Worm (Caenorhabditis elegans) whole organism, midembryonic: ENCODE data around the gene txt-13.
A peak's percentile ranks its signal among the peaks of the same experiment; 100 is the strongest.

Experiments used
- T22C8.4 ChIP-seq: fragments of 200-800 bp; sonication (Bioruptor generic); IDR thresholded peaks from 2 replicates; pipeline ENCODE4 v1.3.6; 2022; ENCODE audit warnings: missing genetic modification characterization, missing compliant biosample characterization
- cog-1 ChIP-seq: sonication (generic microtip); optimal IDR thresholded peaks from 2 replicates; lab custom pipeline; 2016; ENCODE audit warnings: missing genetic modification characterization, missing compliant biosample characterization
- flt-1 ChIP-seq: fragments of 200-800 bp; sonication (Bioruptor generic); IDR thresholded peaks from 2 replicates; pipeline ENCODE4 v1.3.6; 2022; ENCODE audit warnings: missing genetic modification characterization, missing compliant biosample characterization
- klf-2 ChIP-seq: fragments of 200-800 bp; sonication (Bioruptor generic); conservative IDR thresholded peaks from 2 replicates; pipeline ENCODE4 v1.3.6; 2022; ENCODE audit warnings: missing genetic modification reagents, missing genetic modification characterization, missing compliant biosample characterization
- med-1 ChIP-seq: sonication (generic microtip); optimal IDR thresholded peaks from 2 replicates; lab custom pipeline; 2017; ENCODE audit warnings: missing genetic modification characterization, mild to moderate bottlenecking, missing compliant biosample characterization, antibody characterized with exemption, missing genetic modification reagents; ENCODE audit not compliant: insufficient read depth
- ref-1 ChIP-seq: fragments of 200-800 bp; sonication (Bioruptor generic); conservative IDR thresholded peaks from 2 replicates; pipeline ENCODE4 v1.3.6; 2022; ENCODE audit warnings: missing genetic modification reagents, missing genetic modification characterization, missing compliant biosample characterization
- tab-1 ChIP-seq: fragments of 200-800 bp; sonication (Bioruptor generic); IDR thresholded peaks from 2 replicates; pipeline ENCODE4 v1.3.6; 2022; ENCODE audit warnings: missing genetic modification characterization, missing compliant biosample characterization
- ztf-23 ChIP-seq: fragments of 200-800 bp; sonication (Bioruptor generic); IDR thresholded peaks from 2 replicates; pipeline ENCODE4 v1.3.6; 2022; ENCODE audit warnings: missing genetic modification reagents, missing genetic modification characterization, missing compliant biosample characterization
- ztf-29 ChIP-seq: fragments of 200-800 bp; sonication (Bioruptor generic); IDR thresholded peaks from 2 replicates; pipeline ENCODE4 v1.3.6; 2022; ENCODE audit warnings: missing genetic modification reagents, missing genetic modification characterization, missing compliant biosample characterization

The txt-13 gene

ce11 chrII:10533985-10534384, 36.4 kb upstream of the txt-13 start:
- TF ChIP-seq ztf-29: no peak
- no peak for TF ChIP-seq med-1 (GFP tag; lab: Kevin White, UChicago)
- no peak for TF ChIP-seq ref-1 (GFP tag; lab: Robert Waterston, UW)
- no peak for TF ChIP-seq cog-1 (tag; lab: Kevin White, UChicago)
- TF ChIP-seq klf-2 (GFP tag; lab: Robert Waterston, UW): no peak
- no peak for TF ChIP-seq tab-1 (GFP tag; lab: Robert Waterston, UW)
- TF ChIP-seq T22C8.4 (GFP tag; lab: Robert Waterston, UW): no peak
- no peak for TF ChIP-seq ztf-23 (GFP tag; lab: Robert Waterston, UW)
- TF ChIP-seq flt-1 (GFP tag; lab: Robert Waterston, UW): no peak

ce11 chrII:10537571-10537970, 32.8 kb upstream of the txt-13 start, which contains the start of gene R166.2:
Gene R166.2 (minus strand): TSS chrII:10537671.
- TF ChIP-seq ref-1 (GFP tag; lab: Robert Waterston, UW): no peak
- no peak for TF ChIP-seq T22C8.4 (GFP tag; lab: Robert Waterston, UW)
- TF ChIP-seq flt-1 (GFP tag; lab: Robert Waterston, UW): no peak
- no peak for TF ChIP-seq cog-1 (tag; lab: Kevin White, UChicago)
- TF ChIP-seq ztf-23 (GFP tag; lab: Robert Waterston, UW): no peak
- TF ChIP-seq med-1 (GFP tag; lab: Kevin White, UChicago): no peak
- no peak for TF ChIP-seq tab-1 (GFP tag; lab: Robert Waterston, UW)
- TF ChIP-seq klf-2 (GFP tag; lab: Robert Waterston, UW): no peak
- no peak for TF ChIP-seq ztf-29

- TF ChIP-seq ztf-23 (GFP tag; lab: Robert Waterston, UW) (no peak), klf-2 (GFP tag; lab: Robert Waterston, UW) (no peak), ref-1 (GFP tag; lab: Robert Waterston, UW) (no peak), ztf-29 (no peak), T22C8.4 (GFP tag; lab: Robert Waterston, UW) (no peak), cog-1 (tag; lab: Kevin White, UChicago) (peak; percentile 38), med-1 (GFP tag; lab: Kevin White, UChicago) (no peak)
These were observed 32.4 kb upstream of the txt-13 start for ce11 chrII:10537988-10538387.

- TF ChIP-seq ref-1 (GFP tag; lab: Robert Waterston, UW) (no peak), med-1 (GFP tag; lab: Kevin White, UChicago) (no peak), flt-1 (GFP tag; lab: Robert Waterston, UW) (no peak), cog-1 (tag; lab: Kevin White, UChicago) (no peak), ztf-29 (no peak), T22C8.4 (GFP tag; lab: Robert Waterston, UW) (no peak), klf-2 (GFP tag; lab: Robert Waterston, UW) (no peak), tab-1 (GFP tag; lab: Robert Waterston, UW) (no peak), ztf-23 (GFP tag; lab: Robert Waterston, UW) (no peak)
These were observed 31.2 kb upstream of the txt-13 start, which contains the start of gene R166.3 for ce11 chrII:10539232-10539631. Gene R166.3 (minus strand): TSS chrII:10539332.

ce11 chrII:10541923-10542486, 28.4 kb upstream of the txt-13 start, which contains the start of gene pro-1:
Gene pro-1 (minus strand): TSS chrII:10541996.
- TF ChIP-seq cog-1 (tag; lab: Kevin White, UChicago) (peak; percentile 53), tab-1 (GFP tag; lab: Robert Waterston, UW) (no peak), flt-1 (GFP tag; lab: Robert Waterston, UW) (peak; percentile 59; the same call in 1 of the 2 replicates), ztf-29 (no peak), ref-1 (GFP tag; lab: Robert Waterston, UW) (no peak)

- TF ChIP-seq T22C8.4 (GFP tag; lab: Robert Waterston, UW) (no peak), tab-1 (GFP tag; lab: Robert Waterston, UW) (no peak), ztf-29 (no peak), klf-2 (GFP tag; lab: Robert Waterston, UW) (no peak), med-1 (GFP tag; lab: Kevin White, UChicago) (no peak), flt-1 (GFP tag; lab: Robert Waterston, UW) (no peak)
These were observed 27.5 kb upstream of the txt-13 start for ce11 chrII:10542654-10543456.

- no peak for TF ChIP-seq ztf-29
- no peak for TF ChIP-seq flt-1 (GFP tag; lab: Robert Waterston, UW)
- no peak; the same call in 1 of the 2 replicates for TF ChIP-seq ref-1 (GFP tag; lab: Robert Waterston, UW)
- TF ChIP-seq tab-1 (GFP tag; lab: Robert Waterston, UW): no peak
These were observed 26.8 kb upstream of the txt-13 start for ce11 chrII:10543457-10544137.

- TF ChIP-seq ref-1 (GFP tag; lab: Robert Waterston, UW) (no peak), ztf-29 (no peak), klf-2 (GFP tag; lab: Robert Waterston, UW) (no peak), ztf-23 (GFP tag; lab: Robert Waterston, UW) (no peak), T22C8.4 (GFP tag; lab: Robert Waterston, UW) (0 out of 2 replicates have a peak, but pooled peaks have one; percentile 13), tab-1 (GFP tag; lab: Robert Waterston, UW) (no peak)
These were observed 26.0 kb upstream of the txt-13 start for ce11 chrII:10544374-10544908.
